Worm (Caenorhabditis elegans) whole organism, late embryonic: ENCODE measurements around the gene slc-36.5.

ENCODE experiments used
- F13H6.1 ChIP-seq: sonication (generic microtip); optimal IDR thresholded peaks from 2 replicates; lab custom pipeline; 2016; ENCODE audit warnings: missing genetic modification characterization, missing compliant biosample characterization
- K02D7.2 ChIP-seq: sonication (generic microtip); optimal IDR thresholded peaks from 2 replicates; lab custom pipeline; 2017; ENCODE audit warnings: mild to moderate bottlenecking, missing genetic modification characterization, missing compliant biosample characterization
- K09A11.1 ChIP-seq: sonication (generic microtip); optimal IDR thresholded peaks from 2 replicates; lab custom pipeline; 2017; ENCODE audit warnings: antibody characterized with exemption, mild to moderate bottlenecking, missing genetic modification characterization, missing compliant biosample characterization; ENCODE audit not compliant: insufficient read depth
- T23F11.4 ChIP-seq: fragments of 200-800 bp; sonication (Bioruptor generic); optimal IDR thresholded peaks from 2 replicates; lab custom pipeline; 2018; ENCODE audit warnings: mild to moderate bottlenecking, missing genetic modification characterization, missing compliant biosample characterization
- ahr-1 ChIP-seq: sonication (generic microtip); optimal IDR thresholded peaks from 2 replicates; lab custom pipeline; 2016; ENCODE audit warnings: missing genetic modification characterization, missing compliant biosample characterization
- ceh-14 ChIP-seq: sonication (generic microtip); optimal IDR thresholded peaks from 2 replicates; lab custom pipeline; 2016; ENCODE audit warnings: missing genotype, missing genetic modification characterization, missing compliant biosample characterization
- ceh-18 ChIP-seq: sonication (generic microtip); optimal IDR thresholded peaks from 2 replicates; lab custom pipeline; 2016; ENCODE audit warnings: missing genetic modification characterization, missing compliant biosample characterization
- ceh-19 ChIP-seq: fragments of 200-800 bp; sonication (Bioruptor generic); optimal IDR thresholded peaks from 2 replicates; lab custom pipeline; 2018; ENCODE audit warnings: mild to moderate bottlenecking, missing genetic modification characterization, missing compliant biosample characterization
- ceh-22 ChIP-seq: sonication (generic microtip); optimal IDR thresholded peaks from 2 replicates; lab custom pipeline; 2017; ENCODE audit warnings: missing biosample characterization, missing genetic modification characterization
- ceh-31 ChIP-seq: sonication (generic microtip); optimal IDR thresholded peaks from 2 replicates; lab custom pipeline; 2016; ENCODE audit warnings: missing genetic modification characterization, missing compliant biosample characterization
- ceh-34 ChIP-seq: sonication (generic microtip); optimal IDR thresholded peaks from 2 replicates; lab custom pipeline; 2016; ENCODE audit warnings: mild to moderate bottlenecking, missing genetic modification characterization, missing compliant biosample characterization
- ceh-45 ChIP-seq: fragments of 200-800 bp; sonication (Bioruptor generic); IDR thresholded peaks from 2 replicates; pipeline ENCODE4 v1.3.6; 2022; ENCODE audit warnings: missing genetic modification reagents, missing genetic modification characterization, missing compliant biosample characterization
- ceh-6 ChIP-seq: fragments of 200-800 bp; sonication (Bioruptor generic); optimal IDR thresholded peaks from 2 replicates; lab custom pipeline; 2018; ENCODE audit warnings: mild to moderate bottlenecking, missing genetic modification characterization, missing compliant biosample characterization
- ceh-9 ChIP-seq: sonication (generic microtip); optimal IDR thresholded peaks from 2 replicates; lab custom pipeline; 2016; ENCODE audit warnings: mild to moderate bottlenecking, missing genetic modification characterization, inconsistent platforms, missing compliant biosample characterization
- elt-2 ChIP-seq: sonication (generic microtip); optimal IDR thresholded peaks from 2 replicates; lab custom pipeline; 2016; ENCODE audit warnings: missing genetic modification reagents, missing genetic modification characterization, missing compliant biosample characterization
- elt-4 ChIP-seq: sonication (generic microtip); optimal IDR thresholded peaks from 2 replicates; lab custom pipeline; 2016; ENCODE audit warnings: missing genetic modification characterization, missing compliant biosample characterization
- ets-4 ChIP-seq: sonication (generic microtip); optimal IDR thresholded peaks from 2 replicates; lab custom pipeline; 2016; ENCODE audit warnings: missing genetic modification characterization, missing compliant biosample characterization
- eyg-1 ChIP-seq: sonication (generic microtip); optimal IDR thresholded peaks from 2 replicates; lab custom pipeline; 2016; ENCODE audit warnings: missing genotype, missing genetic modification characterization, missing compliant biosample characterization
- fax-1 ChIP-seq: sonication (generic microtip); optimal IDR thresholded peaks from 2 replicates; lab custom pipeline; 2016; ENCODE audit warnings: missing genotype, missing genetic modification characterization, missing compliant biosample characterization
- fkh-6 ChIP-seq: sonication (generic microtip); optimal IDR thresholded peaks from 2 replicates; lab custom pipeline; 2016; ENCODE audit warnings: missing genetic modification characterization, missing compliant biosample characterization
- gmeb-2 ChIP-seq: sonication (generic microtip); optimal IDR thresholded peaks from 2 replicates; lab custom pipeline; 2016; ENCODE audit warnings: missing genetic modification characterization, inconsistent platforms, missing compliant biosample characterization
- hlh-13 ChIP-seq: fragments of 200-800 bp; sonication (Bioruptor generic); optimal IDR thresholded peaks from 2 replicates; lab custom pipeline; 2018; ENCODE audit warnings: mild to moderate bottlenecking, missing genetic modification characterization, missing compliant biosample characterization
- hlh-15 ChIP-seq: sonication (generic microtip); optimal IDR thresholded peaks from 2 replicates; lab custom pipeline; 2016; ENCODE audit warnings: missing genetic modification characterization, missing compliant biosample characterization
- hlh-6 ChIP-seq: sonication (generic microtip); optimal IDR thresholded peaks from 2 replicates; lab custom pipeline; 2016; ENCODE audit warnings: missing genotype, missing genetic modification characterization, missing compliant biosample characterization
- madf-2 ChIP-seq: sonication (generic microtip); optimal IDR thresholded peaks from 2 replicates; lab custom pipeline; 2017; ENCODE audit warnings: missing genetic modification characterization, missing compliant biosample characterization
- mec-3 ChIP-seq: sonication (generic microtip); optimal IDR thresholded peaks from 2 replicates; lab custom pipeline; 2016; ENCODE audit warnings: borderline replicate concordance, missing genetic modification characterization, missing compliant biosample characterization
- nfya-1 ChIP-seq: sonication (generic microtip); optimal IDR thresholded peaks from 2 replicates; lab custom pipeline; 2017; ENCODE audit warnings: missing genetic modification characterization, mild to moderate bottlenecking, missing compliant biosample characterization, antibody characterized with exemption, moderate library complexity
- nhr-11 ChIP-seq: fragments of 150-350 bp; optimal IDR thresholded peaks from 2 replicates; lab custom pipeline; 2014; ENCODE audit warnings: missing biosample characterization, missing genetic modification characterization
- nhr-232 ChIP-seq: sonication (generic microtip); optimal IDR thresholded peaks from 2 replicates; lab custom pipeline; 2016; ENCODE audit warnings: missing genetic modification characterization, missing compliant biosample characterization
- odd-2 ChIP-seq: sonication (generic microtip); optimal IDR thresholded peaks from 2 replicates; lab custom pipeline; 2017; ENCODE audit warnings: antibody characterized with exemption, mild to moderate bottlenecking, missing genetic modification characterization, missing compliant biosample characterization
- pha-2 ChIP-seq: sonication (generic microtip); optimal IDR thresholded peaks from 2 replicates; lab custom pipeline; 2017; ENCODE audit warnings: mild to moderate bottlenecking, missing genetic modification characterization, missing compliant biosample characterization
- pqm-1 ChIP-seq: sonication (generic microtip); optimal IDR thresholded peaks from 2 replicates; lab custom pipeline; 2016; ENCODE audit warnings: missing genetic modification characterization, missing compliant biosample characterization
- pros-1 ChIP-seq: fragments of 150-350 bp; optimal IDR thresholded peaks from 2 replicates; lab custom pipeline; 2014; ENCODE audit warnings: missing biosample characterization, missing genetic modification reagents, missing genetic modification characterization
- ref-2 ChIP-seq: sonication (generic microtip); optimal IDR thresholded peaks from 2 replicates; lab custom pipeline; 2016; ENCODE audit warnings: missing genetic modification characterization, missing compliant biosample characterization
- tbx-2 ChIP-seq: sonication (generic microtip); optimal IDR thresholded peaks from 2 replicates; lab custom pipeline; 2016; ENCODE audit warnings: missing genetic modification characterization, missing compliant biosample characterization
- tbx-7 ChIP-seq: sonication (generic microtip); optimal IDR thresholded peaks from 2 replicates; lab custom pipeline; 2016; ENCODE audit warnings: missing genotype, missing genetic modification characterization, missing compliant biosample characterization
- ttx-3 ChIP-seq: sonication (generic microtip); optimal IDR thresholded peaks from 2 replicates; lab custom pipeline; 2016; ENCODE audit warnings: missing genetic modification reagents, missing genetic modification characterization, missing compliant biosample characterization
- unc-3 ChIP-seq, 2 experiments: fragments of 200-800 bp in 1 of 2; sonication (Bioruptor generic) in 1 of 2; sonication (generic microtip) in 1 of 2; conservative IDR thresholded peaks in 1 of 2; optimal IDR thresholded peaks in 1 of 2; 2 replicates each; pipeline versions ENCODE4 v1.3.6 to Lab custom; 2016 to 2022; ENCODE audit warnings: missing compliant biosample characterization in 2 of 2, missing genetic modification characterization in 2 of 2, missing genetic modification reagents in 1 of 2
- unc-42 ChIP-seq: sonication (generic microtip); optimal IDR thresholded peaks from 2 replicates; lab custom pipeline; 2016; ENCODE audit warnings: missing genotype, missing genetic modification characterization, missing compliant biosample characterization
- unc-55 ChIP-seq: sonication (generic microtip); optimal IDR thresholded peaks from 2 replicates; lab custom pipeline; 2017; ENCODE audit warnings: missing biosample characterization, missing genetic modification reagents, missing genetic modification characterization
- unc-86 ChIP-seq: sonication (generic microtip); optimal IDR thresholded peaks from 2 replicates; lab custom pipeline; 2016; ENCODE audit warnings: missing genetic modification characterization, missing compliant biosample characterization
- zip-5 ChIP-seq: sonication (generic microtip); optimal IDR thresholded peaks from 2 replicates; lab custom pipeline; 2016; ENCODE audit warnings: missing genetic modification characterization, missing compliant biosample characterization
- ztf-16 ChIP-seq: sonication (generic microtip); optimal IDR thresholded peaks from 2 replicates; lab custom pipeline; 2017; ENCODE audit warnings: missing genetic modification characterization, missing compliant biosample characterization

Gene slc-36.5

ce11 chrII:6838270-6838878, 38.5 kb downstream of the slc-36.5 start (continued):
- no peak for TF ChIP-seq zip-5
- TF ChIP-seq odd-2 (tag; lab: Kevin White, UChicago) = no peak
- no peak for TF ChIP-seq tbx-7 (tag; lab: Kevin White, UChicago)
- TF ChIP-seq ceh-22 (tag; lab: Kevin White, UChicago) = no peak
- TF ChIP-seq hlh-13 = no peak
- TF ChIP-seq F13H6.1 (tag; lab: Kevin White, UChicago) = no peak
- peak; percentile 53 for TF ChIP-seq ceh-31 (tag; lab: Kevin White, UChicago)
- no peak for TF ChIP-seq pqm-1 (tag; lab: Kevin White, UChicago)
- no peak for TF ChIP-seq elt-4 (tag; lab: Kevin White, UChicago)
- peak; percentile 61 for TF ChIP-seq ceh-14

DNA sequence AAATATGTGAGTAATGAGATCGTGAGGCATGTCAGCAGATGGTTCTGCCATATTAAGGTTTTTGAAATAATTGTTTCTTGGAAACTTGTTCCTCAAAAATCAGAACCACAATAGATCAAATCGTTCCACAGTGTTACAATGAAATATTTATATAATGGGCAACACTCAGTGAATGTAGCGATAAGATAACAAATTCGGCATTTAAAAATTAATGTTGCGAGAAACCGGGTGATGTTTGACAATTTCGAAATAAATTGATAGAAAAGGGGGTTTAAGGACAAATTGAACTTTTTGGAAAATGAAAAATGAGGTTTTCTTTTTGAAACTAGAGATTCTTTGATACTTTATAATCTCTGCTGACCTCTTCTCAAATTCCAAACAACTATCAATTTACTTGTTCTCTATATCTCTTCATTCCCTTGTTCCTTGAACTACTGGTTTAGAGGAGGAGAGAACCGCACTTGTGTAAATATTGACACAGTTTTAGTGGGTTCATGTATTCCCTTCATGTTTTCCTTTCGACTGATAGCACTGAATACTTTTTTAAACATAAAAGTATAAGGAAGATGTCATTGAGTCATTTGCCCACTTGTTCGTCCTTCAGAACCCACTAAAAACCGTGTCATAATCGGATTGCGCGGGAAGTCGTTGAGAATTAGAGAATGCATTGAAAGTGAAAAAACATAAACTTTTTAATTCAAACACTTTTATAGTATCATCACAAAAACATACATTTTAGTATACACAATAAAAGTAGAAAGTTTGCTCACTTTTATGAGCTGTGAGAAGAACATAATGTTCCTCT, 39.9 kb downstream of the slc-36.5 start:
- TF ChIP-seq ceh-19 (GFP tag; lab: Kevin White, UChicago) (peak; percentile 4), ceh-34 (tag; lab: Kevin White, UChicago) (peak; percentile 77), elt-2 (tag; lab: Kevin White, UChicago) (peak; percentile 3), eyg-1 (tag; lab: Kevin White, UChicago) (no peak)

- TF ChIP-seq eyg-1 (tag; lab: Kevin White, UChicago) (no peak), K02D7.2 (tag; lab: Kevin White, UChicago) (no peak), ets-4 (no peak), unc-3 (GFP tag; conservative IDR thresholded peaks at IDR 0.05; lab: Robert Waterston, UW) (no peak), unc-3 (tag; optimal IDR thresholded peaks at IDR 0.05; lab: Kevin White, UChicago) (no peak), zip-5 (no peak), gmeb-2 (tag; lab: Kevin White, UChicago) (no peak), fkh-6 (tag; lab: Kevin White, UChicago) (no peak), nfya-1 (tag; lab: Kevin White, UChicago) (no peak), pros-1 (no peak), ceh-45 (GFP tag; lab: Robert Waterston, UW) (no peak), tbx-2 (peak; percentile 42), unc-55 (GFP tag; lab: Kevin White, UChicago) (peak; percentile 13), K09A11.1 (no peak), mec-3 (tag; lab: Kevin White, UChicago) (no peak), madf-2 (tag; lab: Kevin White, UChicago) (no peak), ahr-1 (tag; lab: Kevin White, UChicago) (no peak), ztf-16 (tag; lab: Kevin White, UChicago) (no peak), ceh-9 (tag; lab: Kevin White, UChicago) (no peak), ref-2 (tag; lab: Kevin White, UChicago) (peak; percentile 27), ceh-34 (tag; lab: Kevin White, UChicago) (no peak), hlh-15 (tag; lab: Kevin White, UChicago) (no peak)
Measured at ce11 chrII:6835972-6836595, 40.8 kb downstream of the slc-36.5 start.

DNA sequence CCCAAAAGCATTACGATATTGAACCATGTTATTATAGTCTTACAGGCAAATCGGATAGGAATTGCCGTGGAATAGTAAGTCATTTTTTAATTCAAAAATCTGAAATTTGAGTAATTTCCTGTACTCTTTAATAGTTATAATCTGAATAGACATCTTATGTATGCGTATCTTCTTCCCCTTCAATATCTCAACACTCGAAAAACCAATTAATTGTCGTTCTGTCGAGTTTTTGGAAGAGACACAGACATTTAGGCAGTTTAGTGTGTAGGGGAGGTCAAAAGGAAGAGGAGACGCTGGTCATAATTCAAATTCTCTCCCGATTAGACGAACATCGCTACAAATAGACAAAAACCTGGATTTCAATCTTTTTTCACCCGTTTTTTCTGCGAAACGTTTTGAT, 41.4 kb downstream of the slc-36.5 start:
- no peak for TF ChIP-seq ceh-18
- TF ChIP-seq nhr-232 = no peak
- no peak for TF ChIP-seq tbx-7 (tag; lab: Kevin White, UChicago)
- TF ChIP-seq K02D7.2 (tag; lab: Kevin White, UChicago) = no peak
- TF ChIP-seq nfya-1 (tag; lab: Kevin White, UChicago) = peak; percentile 13
- TF ChIP-seq K09A11.1 = no peak
- TF ChIP-seq ceh-6 (GFP tag; lab: Kevin White, UChicago) = no peak
- no peak for TF ChIP-seq fax-1 (tag; lab: Kevin White, UChicago)
- no peak for TF ChIP-seq unc-86 (tag; lab: Kevin White, UChicago)
- TF ChIP-seq nhr-11 (tag; lab: Kevin White, UChicago) = no peak
- no peak for TF ChIP-seq eyg-1 (tag; lab: Kevin White, UChicago)
- peak; percentile 31 for TF ChIP-seq ttx-3 (tag; lab: Kevin White, UChicago)
- TF ChIP-seq elt-2 (tag; lab: Kevin White, UChicago) = no peak
- TF ChIP-seq T23F11.4 (GFP tag; lab: Kevin White, UChicago) = no peak
- TF ChIP-seq madf-2 (tag; lab: Kevin White, UChicago) = no peak
- TF ChIP-seq pha-2 (tag; lab: Kevin White, UChicago) = no peak
- peak; percentile 71 for TF ChIP-seq unc-42 (tag; lab: Kevin White, UChicago)
- peak; percentile 82 for TF ChIP-seq unc-55 (GFP tag; lab: Kevin White, UChicago)
- TF ChIP-seq ceh-22 (tag; lab: Kevin White, UChicago) = no peak
- no peak for TF ChIP-seq hlh-6
- peak; percentile 4 for TF ChIP-seq ceh-31 (tag; lab: Kevin White, UChicago)
- TF ChIP-seq hlh-15 (tag; lab: Kevin White, UChicago) = no peak
